Worm (Caenorhabditis elegans) whole organism, midembryonic: ENCODE results near the gene gro-1.

ENCODE experiments used
- cog-1 ChIP-seq: sonication (generic microtip); optimal IDR thresholded peaks from 2 replicates; lab custom pipeline; 2016; ENCODE audit warnings: missing genetic modification characterization, missing compliant biosample characterization
- ref-1 ChIP-seq: fragments of 200-800 bp; sonication (Bioruptor generic); conservative IDR thresholded peaks from 2 replicates; pipeline ENCODE4 v1.3.6; 2022; ENCODE audit warnings: missing genetic modification reagents, missing genetic modification characterization, missing compliant biosample characterization
- ztf-23 ChIP-seq: fragments of 200-800 bp; sonication (Bioruptor generic); IDR thresholded peaks from 2 replicates; pipeline ENCODE4 v1.3.6; 2022; ENCODE audit warnings: missing genetic modification reagents, missing genetic modification characterization, missing compliant biosample characterization

DNA sequence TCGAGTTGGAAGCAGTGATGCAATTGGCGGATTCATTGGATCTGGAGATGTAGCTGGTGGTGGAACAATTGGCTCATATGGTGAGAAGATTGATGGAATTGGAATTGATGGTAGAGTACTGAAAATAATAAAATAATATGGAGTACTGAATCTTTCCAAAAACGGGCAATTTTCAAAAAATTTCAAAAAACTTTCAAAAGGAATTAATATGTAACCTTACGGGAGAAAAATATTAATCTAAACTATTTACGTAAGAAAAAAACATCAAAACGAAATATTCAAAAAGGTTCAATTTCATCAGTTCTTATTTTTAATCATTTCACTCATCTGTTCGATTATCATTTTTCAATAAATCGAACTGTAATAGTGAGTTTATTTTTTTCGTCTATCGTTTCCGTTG, 4.9 kb downstream of the gro-1 start, which contains the start of gene ZC395.4:
- TF ChIP-seq cog-1 (tag; lab: Kevin White, UChicago) = no peak
- no peak for TF ChIP-seq ref-1
- TF ChIP-seq ztf-23 (GFP tag; lab: Robert Waterston, UW) = no peak
